Fruit fly (Drosophila melanogaster): ENCODE data around the gene lmgB.

dm6 chr2L:8514748-8515147, 13.7 kb downstream of the lmgB start, which contains the start of the genes CG13097 and PIG-U:
- TF ChIP-seq psq (optimal IDR thresholded peaks at IDR 0.05) (no peak), usp (GFP tag; optimal IDR thresholded peaks at IDR 0.05) (no peak), Dll (optimal IDR thresholded peaks at IDR 0.05) (no peak)

Data from whole organism.